Worm (Caenorhabditis elegans): ENCODE results near the gene Y26G10.1.

DNA sequence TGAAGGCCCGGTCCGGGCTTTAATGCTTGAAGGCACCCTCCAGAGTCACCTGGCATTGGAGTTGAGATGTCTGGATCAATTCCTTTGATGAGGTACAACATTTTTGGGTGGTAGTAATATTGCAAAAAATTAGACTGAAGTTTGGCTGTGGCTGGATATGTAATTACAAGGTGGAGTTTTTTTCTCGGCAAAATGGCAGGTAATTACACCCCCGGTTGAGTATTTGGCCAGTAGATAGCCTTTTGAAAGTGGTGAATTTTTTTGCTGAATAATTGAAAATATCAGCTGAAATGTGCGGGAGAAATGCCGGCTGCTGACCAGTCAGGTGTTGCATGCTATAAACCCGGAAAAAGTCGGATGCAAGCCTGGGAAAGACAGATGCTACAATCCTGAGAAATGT is 3.4 kb upstream of the Y26G10.1 start, which contains the start of gene Y26G10.4:
- TF ChIP-seq pax-1 (tag; optimal IDR thresholded peaks at IDR 0.05): no peak
- TF ChIP-seq rnt-1 (tag; optimal IDR thresholded peaks at IDR 0.05): no peak
- TF ChIP-seq pha-4 (tag; optimal IDR thresholded peaks at IDR 0.05): no peak

All from whole organism, late embryonic.